Fruit fly (Drosophila melanogaster) whole organism, embryonic: Measurements from ENCODE around the gene CG33107.

Source experiments
- Antp ChIP-seq: fragments of 200-800 bp; sonication (Bioruptor generic); optimal IDR thresholded peaks from 3 replicates; lab custom pipeline; 2016; ENCODE audit warnings: missing biosample characterization, missing genetic modification characterization
- Asciz ChIP-seq: fragments of 200-800 bp; sonication (Bioruptor generic); optimal IDR thresholded peaks from 2 replicates; lab custom pipeline; 2017; ENCODE audit warnings: missing biosample characterization, mild to moderate bottlenecking, missing genetic modification characterization, missing genetic modification reagents
- CG10209 ChIP-seq: fragments of 200-800 bp; sonication (Bioruptor generic); optimal IDR thresholded peaks from 3 replicates; lab custom pipeline; 2017; ENCODE audit warnings: missing biosample characterization, mild to moderate bottlenecking, missing genetic modification characterization, missing genetic modification reagents
- CG10366 ChIP-seq: fragments of 200-800 bp; sonication (Bioruptor generic); IDR thresholded peaks from 2 replicates; pipeline ENCODE4 v1.3.6; 2022; ENCODE audit warnings: missing biosample characterization, missing genetic modification characterization
- CG10431 ChIP-seq: fragments of 200-800 bp; sonication (Bioruptor generic); optimal IDR thresholded peaks from 3 replicates; lab custom pipeline; 2018; ENCODE audit warnings: missing biosample characterization, mild to moderate bottlenecking, missing genetic modification characterization
- CG11723 ChIP-seq: fragments of 200-800 bp; sonication (Bioruptor generic); optimal IDR thresholded peaks from 2 replicates; lab custom pipeline; 2017; ENCODE audit warnings: missing biosample characterization, mild to moderate bottlenecking, missing genetic modification characterization
- CG14441 ChIP-seq: fragments of 200-800 bp; sonication (Bioruptor generic); IDR thresholded peaks from 2 replicates; pipeline ENCODE4 v1.3.6; 2022; ENCODE audit warnings: missing biosample characterization, missing genetic modification characterization
- CG1529 ChIP-seq: fragments of 200-800 bp; sonication (Bioruptor generic); optimal IDR thresholded peaks from 3 replicates; lab custom pipeline; 2018; ENCODE audit warnings: missing biosample characterization, missing genetic modification characterization
- CG15514 ChIP-seq: fragments of 200-800 bp; sonication (Bioruptor generic); optimal IDR thresholded peaks from 3 replicates; lab custom pipeline; 2017; ENCODE audit warnings: missing biosample characterization, missing genetic modification characterization, mild to moderate bottlenecking, moderate library complexity, missing genetic modification reagents
- CG16813 ChIP-seq: fragments of 200-800 bp; sonication (Bioruptor generic); IDR thresholded peaks from 3 replicates; pipeline ENCODE4 v1.3.6; 2022; ENCODE audit warnings: missing biosample characterization, missing genetic modification characterization; ENCODE audit not compliant: partially characterized antibody
- CG17829 ChIP-seq: fragments of 200-800 bp; optimal IDR thresholded peaks from 2 replicates; lab custom pipeline; 2019; ENCODE audit warnings: missing biosample characterization, mild to moderate bottlenecking, missing genetic modification characterization, moderate library complexity
- CG18262 ChIP-seq: fragments of 200-800 bp; optimal IDR thresholded peaks from 3 replicates; lab custom pipeline; 2019; ENCODE audit warnings: missing biosample characterization, mild to moderate bottlenecking, missing genetic modification characterization, moderate library complexity
- CG2202 ChIP-seq: fragments of 200-800 bp; sonication (Bioruptor generic); optimal IDR thresholded peaks from 2 replicates; lab custom pipeline; 2018; ENCODE audit warnings: missing biosample characterization, mild to moderate bottlenecking, missing genetic modification characterization
- CG33557 ChIP-seq: fragments of 200-800 bp; sonication (Bioruptor generic); optimal IDR thresholded peaks from 2 replicates; lab custom pipeline; 2019; ENCODE audit warnings: missing biosample characterization, mild to moderate bottlenecking, missing genetic modification characterization, moderate library complexity
- CG34224 ChIP-seq: fragments of 200-800 bp; sonication (Bioruptor generic); IDR thresholded peaks from 3 replicates; pipeline ENCODE4 v1.3.6; 2022; ENCODE audit warnings: missing biosample characterization, missing genetic modification characterization; ENCODE audit not compliant: partially characterized antibody
- CG5180 ChIP-seq: fragments of 200-800 bp; sonication (Bioruptor generic); optimal IDR thresholded peaks from 3 replicates; lab custom pipeline; 2017; ENCODE audit warnings: missing biosample characterization, missing genetic modification characterization, mild to moderate bottlenecking, moderate library complexity, missing genetic modification reagents
- CG6175 ChIP-seq: fragments of 200-800 bp; sonication (Bioruptor generic); IDR thresholded peaks from 3 replicates; pipeline ENCODE4 v1.3.6; 2022; ENCODE audit warnings: missing biosample characterization, missing genetic modification characterization
- CG6689 ChIP-seq: fragments of 200-800 bp; sonication (Bioruptor generic); IDR thresholded peaks from 2 replicates; pipeline ENCODE4 v1.3.6; 2022; ENCODE audit warnings: missing biosample characterization, missing genetic modification characterization
- CG8089 ChIP-seq: fragments of 200-800 bp; sonication (Bioruptor generic); optimal IDR thresholded peaks from 3 replicates; lab custom pipeline; 2016; ENCODE audit warnings: missing biosample characterization, missing genetic modification characterization
- Doc3 ChIP-seq: fragments of 200-800 bp; sonication (Bioruptor generic); IDR thresholded peaks from 3 replicates; pipeline ENCODE4 v1.3.6; 2022; ENCODE audit warnings: missing biosample characterization, missing genetic modification characterization; ENCODE audit not compliant: partially characterized antibody
- Dp ChIP-seq: fragments of 200-800 bp; sonication (Bioruptor generic); optimal IDR thresholded peaks from 2 replicates; lab custom pipeline; 2018; ENCODE audit warnings: missing biosample characterization, mild to moderate bottlenecking, missing genetic modification characterization, moderate library complexity
- Drgx ChIP-seq: fragments of 200-800 bp; sonication (Bioruptor generic); IDR thresholded peaks from 2 replicates; pipeline ENCODE4 v1.3.6; 2022; ENCODE audit warnings: missing biosample characterization, missing genetic modification characterization
- E2f2 ChIP-seq: fragments of 200-800 bp; sonication (Bioruptor generic); IDR thresholded peaks from 2 replicates; pipeline ENCODE4 v1.3.6; 2022; ENCODE audit warnings: missing biosample characterization, missing genetic modification characterization
- Ets65A ChIP-seq: fragments of 200-800 bp; sonication (Bioruptor generic); peaks from one replicate; lab custom pipeline; 2016; ENCODE audit warnings: missing biosample characterization, missing genetic modification characterization
- HLH54F ChIP-seq: fragments of 200-800 bp; sonication (Bioruptor generic); optimal IDR thresholded peaks from 3 replicates; lab custom pipeline; 2016; ENCODE audit warnings: missing biosample characterization, missing genetic modification characterization
- Hr78 ChIP-seq, 2 experiments: fragments of 200-800 bp in 1 of 2; fragments of >200 bp in 1 of 2; sonication (Bioruptor generic) in 1 of 2; optimal IDR thresholded peaks; 2 replicates each; lab custom pipeline; 2017 to 2019; ENCODE audit warnings: missing biosample characterization in 2 of 2, missing genetic modification characterization in 2 of 2, mild to moderate bottlenecking in 1 of 2, moderate library complexity in 1 of 2
- Med ChIP-seq: fragments of 200-800 bp; sonication (Bioruptor generic); peaks from one replicate; lab custom pipeline; 2016; ENCODE audit warnings: missing biosample characterization, missing genetic modification characterization, mild to moderate bottlenecking, inconsistent platforms, moderate library complexity
- NC2β ChIP-seq: fragments of 200-800 bp; sonication (Bioruptor generic); optimal IDR thresholded peaks from 2 replicates; lab custom pipeline; 2016; ENCODE audit warnings: missing biosample characterization, missing genetic modification characterization
- Pdp1 ChIP-seq, 2 experiments: fragments of 200-800 bp; sonication (Bioruptor generic); optimal IDR thresholded peaks; 3 replicates each; lab custom pipeline; 2016; ENCODE audit warnings: missing biosample characterization in 2 of 2, missing genetic modification characterization in 2 of 2, mild to moderate bottlenecking in 1 of 2, moderate library complexity in 1 of 2
- Side ChIP-seq: fragments of 200-800 bp; sonication (Bioruptor generic); optimal IDR thresholded peaks from 2 replicates; lab custom pipeline; 2016; ENCODE audit warnings: missing biosample characterization, missing genetic modification characterization
- Sin3A ChIP-seq: fragments of >200 bp; optimal IDR thresholded peaks from 2 replicates; lab custom pipeline; 2018
- ash1 ChIP-seq: fragments of 200-800 bp; sonication (Bioruptor generic); optimal IDR thresholded peaks from 2 replicates; lab custom pipeline; 2018; ENCODE audit warnings: missing biosample characterization, mild to moderate bottlenecking, missing genetic modification characterization
- cas ChIP-seq: fragments of 200-800 bp; sonication (Bioruptor generic); IDR thresholded peaks from 2 replicates; pipeline ENCODE4 v1.3.6; 2022; ENCODE audit warnings: missing biosample characterization, missing genetic modification characterization
- dimm ChIP-seq: fragments of 200-800 bp; sonication (Bioruptor generic); IDR thresholded peaks from 2 replicates; pipeline ENCODE4 v1.3.6; 2022; ENCODE audit warnings: missing biosample characterization, missing genetic modification characterization
- grau ChIP-seq: fragments of 200-800 bp; optimal IDR thresholded peaks from 3 replicates; lab custom pipeline; 2019; ENCODE audit warnings: missing biosample characterization, mild to moderate bottlenecking, missing genetic modification characterization, moderate library complexity
- insv ChIP-seq, 2 experiments: fragments of 200-800 bp; sonication (Bioruptor generic); optimal IDR thresholded peaks; 3 replicates each; lab custom pipeline; 2016 to 2018; ENCODE audit warnings: missing biosample characterization in 2 of 2, missing genetic modification characterization in 2 of 2
- jing ChIP-seq: fragments of 200-800 bp; sonication (Bioruptor generic); optimal IDR thresholded peaks from 2 replicates; lab custom pipeline; 2018; ENCODE audit warnings: missing biosample characterization, mild to moderate bottlenecking, missing genetic modification characterization
- kni ChIP-seq: fragments of 200-800 bp; sonication (Bioruptor generic); optimal IDR thresholded peaks from 3 replicates; lab custom pipeline; 2017; ENCODE audit warnings: mild to moderate bottlenecking, missing biosample characterization, missing genetic modification reagents, missing genetic modification characterization
- knrl ChIP-seq: fragments of 200-800 bp; sonication (Bioruptor generic); IDR thresholded peaks from 3 replicates; pipeline ENCODE4 v1.3.6; 2022; ENCODE audit warnings: missing biosample characterization, missing genetic modification characterization; ENCODE audit not compliant: partially characterized antibody
- lov ChIP-seq, 2 experiments: fragments of 200-800 bp in 1 of 2; fragments of >200 bp in 1 of 2; sonication (Bioruptor generic) in 1 of 2; IDR thresholded peaks in 1 of 2; optimal IDR thresholded peaks in 1 of 2; 2 replicates in 1 of 2; 3 replicates in 1 of 2; pipeline versions ENCODE4 v1.3.6 to Lab custom; 2017 to 2022; ENCODE audit warnings: missing biosample characterization in 1 of 2, missing genetic modification characterization in 1 of 2
- maf-S ChIP-seq: fragments of 200-800 bp; sonication (Bioruptor generic); optimal IDR thresholded peaks from 2 replicates; lab custom pipeline; 2016; ENCODE audit warnings: missing biosample characterization, missing genetic modification characterization
- pfk ChIP-seq: fragments of 200-800 bp; sonication (Bioruptor generic); optimal IDR thresholded peaks from 2 replicates; lab custom pipeline; 2018; ENCODE audit warnings: missing biosample characterization, mild to moderate bottlenecking, missing genetic modification characterization, moderate library complexity
- sens ChIP-seq: fragments of 200-800 bp; sonication (Bioruptor generic); peaks from one replicate; lab custom pipeline; 2016; ENCODE audit warnings: missing biosample characterization, missing genetic modification characterization
- slou ChIP-seq: fragments of 200-800 bp; sonication (Bioruptor generic); optimal IDR thresholded peaks from 3 replicates; lab custom pipeline; 2016; ENCODE audit warnings: missing biosample characterization, missing genetic modification characterization
- sug ChIP-seq: fragments of 200-800 bp; optimal IDR thresholded peaks from 2 replicates; lab custom pipeline; 2019; ENCODE audit warnings: missing biosample characterization, mild to moderate bottlenecking, missing genetic modification characterization, moderate library complexity
- tin ChIP-seq: fragments of 200-800 bp; sonication (Bioruptor generic); optimal IDR thresholded peaks from 3 replicates; lab custom pipeline; 2016; ENCODE audit warnings: missing biosample characterization, missing genetic modification characterization

Gene CG33107

dm6 chr3R:22580546-22580945 lies 4.0 kb downstream of the CG33107 start, which contains the start of gene CSN6 (continued):
- TF ChIP-seq sug (tag; lab: Kevin White, UChicago) (peak; percentile 53), NC2β (no peak), CG14441 (no peak), Sin3A (lab: Kevin White, UChicago) (peak; percentile 37), CG16813 (GFP tag; lab: Robert Waterston, UW) (peak; percentile 79), Doc3 (peak; percentile 60; the same call in 2 of the 3 replicates), maf-S (GFP tag; lab: Kevin White, UChicago) (no peak), jing (GFP tag; lab: Kevin White, UChicago) (no peak), slou (GFP tag; lab: Kevin White, UChicago) (no peak), Side (GFP tag; lab: Kevin White, UChicago) (no peak), Dp (GFP tag; lab: Kevin White, UChicago) (peak; percentile 87), CG6689 (GFP tag; lab: Robert Waterston, UW) (no peak), dimm (GFP tag; lab: Robert Waterston, UW) (no peak), pfk (GFP tag; lab: Kevin White, UChicago) (no peak), CG18262 (tag; lab: Kevin White, UChicago) (no peak), insv (GFP tag; optimal IDR thresholded peaks at IDR 0.05; lab: Kevin White, UChicago) (no peak)

- TF ChIP-seq CG6175 (GFP tag; lab: Robert Waterston, UW) (peak; percentile 55; the same call in 1 of the 3 replicates), Doc3 (no peak), CG5180 (GFP tag; lab: Kevin White, UChicago) (peak; percentile 73)
These were observed 7.5 kb downstream of the CG33107 start for dm6 chr3R:22576979-22577378.

dm6 chr3R:22576096-22576697 lies 8.3 kb downstream of the CG33107 start:
- TF ChIP-seq lov (optimal IDR thresholded peaks at IDR 0.05; lab: Kevin White, UChicago) (no peak), lov (GFP tag; IDR thresholded peaks at IDR 0.05; lab: Robert Waterston, UW) (no peak), Med (GFP tag; lab: Kevin White, UChicago) (peak; percentile 6), Drgx (peak; percentile 34; the same call in 1 of the 2 replicates), Ets65A (GFP tag; lab: Kevin White, UChicago) (peak; percentile 25), Antp (no peak), Pdp1 (GFP tag; optimal IDR thresholded peaks at IDR 0.05; lab: Kevin White, UChicago) (peak in 1 of 2 experiments; percentile 13), HLH54F (GFP tag; lab: Kevin White, UChicago) (no peak), grau (tag; lab: Kevin White, UChicago) (peak; percentile 26), CG34224 (GFP tag; lab: Robert Waterston, UW) (no peak), sens (peak; percentile 59)

dm6 chr3R:22573590-22573989 lies 10.9 kb downstream of the CG33107 start:
- TF ChIP-seq cas (GFP tag; lab: Robert Waterston, UW) (no peak), kni (GFP tag; lab: Kevin White, UChicago) (peak; percentile 56), CG10366 (GFP tag; lab: Robert Waterston, UW) (no peak), Hr78 (GFP tag; optimal IDR thresholded peaks at IDR 0.05; lab: Kevin White, UChicago) (peak in 1 of 2 experiments; percentile 7), E2f2 (peak; percentile 26; the same call in 1 of the 2 replicates), Asciz (peak; percentile 56), CG15514 (GFP tag; lab: Kevin White, UChicago) (peak; percentile 17), CG11723 (GFP tag; lab: Kevin White, UChicago) (peak; percentile 18), CG33557 (GFP tag; lab: Kevin White, UChicago) (peak; percentile 22), CG8089 (GFP tag; lab: Kevin White, UChicago) (no peak), CG2202 (tag; lab: Kevin White, UChicago) (peak; percentile 5), CG10209 (GFP tag; lab: Kevin White, UChicago) (peak; percentile 22), CG17829 (tag; lab: Kevin White, UChicago) (no peak), CG1529 (GFP tag; lab: Kevin White, UChicago) (peak; percentile 34), tin (GFP tag; lab: Kevin White, UChicago) (no peak), ash1 (no peak), knrl (no peak), CG10431 (GFP tag; lab: Kevin White, UChicago) (peak; percentile 47)
